Fruit fly (Drosophila melanogaster): Measurements from ENCODE around the gene CG33500.

CG33500 gene

DNA sequence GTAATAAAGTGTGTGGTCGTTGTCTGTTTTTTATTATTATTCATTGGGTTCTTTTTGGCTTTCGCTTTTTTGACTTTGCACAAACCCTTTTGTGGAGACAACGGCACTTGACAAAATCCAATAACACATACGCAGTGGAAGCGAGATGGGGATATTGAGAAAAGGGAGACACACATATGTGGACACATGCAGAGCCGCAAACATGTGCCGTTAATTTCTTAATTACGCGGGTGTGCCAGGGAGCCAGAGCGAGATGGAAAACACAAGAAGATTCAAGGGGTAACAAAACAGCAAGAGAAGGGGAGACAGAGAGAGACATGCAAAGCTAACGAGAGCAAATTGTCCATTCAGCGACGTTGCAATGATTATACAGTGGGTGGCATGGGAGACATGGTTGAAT, 16.0 kb upstream of the CG33500 start (continued):
- TF ChIP-seq CG18599 (GFP tag; optimal IDR thresholded peaks at IDR 0.05) (peak; percentile 1), CG18262 (tag; optimal IDR thresholded peaks at IDR 0.05) (no peak), CG18619 (GFP tag; optimal IDR thresholded peaks at IDR 0.05) (no peak), kni (GFP tag; optimal IDR thresholded peaks at IDR 0.05) (no peak), vvl (GFP tag; IDR thresholded peaks at IDR 0.05) (no peak), fd3F (GFP tag; optimal IDR thresholded peaks at IDR 0.05) (no peak), Dll (GFP tag; IDR thresholded peaks at IDR 0.05; ENCODE audit: partially characterized antibody) (0 out of 4 replicates have a peak, but pooled peaks have one; percentile 18), CG11560 (tag; IDR thresholded peaks at IDR 0.05) (no peak), CG34376 (GFP tag; optimal IDR thresholded peaks at IDR 0.05) (no peak), Six4 (GFP tag; optimal IDR thresholded peaks at IDR 0.05) (no peak), nerfin-2 (GFP tag; IDR thresholded peaks at IDR 0.05; ENCODE audit: partially characterized antibody) (no peak), CG8765 (GFP tag; IDR thresholded peaks at IDR 0.05) (no peak), CG18476 (GFP tag; optimal IDR thresholded peaks at IDR 0.05) (no peak), chif (GFP tag; optimal IDR thresholded peaks at IDR 0.05) (no peak), CG10321 (GFP tag; IDR thresholded peaks at IDR 0.05) (peak; percentile 65; the same call in 1 of the 2 replicates), Med (GFP tag) (peak; percentile 65), CG6175 (GFP tag; IDR thresholded peaks at IDR 0.05) (no peak), H15 (GFP tag; IDR thresholded peaks at IDR 0.05) (no peak), CG18764 (GFP tag; optimal IDR thresholded peaks at IDR 0.05) (no peak), CG9215 (GFP tag; IDR thresholded peaks at IDR 0.05) (no peak), lbe (GFP tag; optimal IDR thresholded peaks at IDR 0.05) (no peak), C15 (GFP tag; IDR thresholded peaks at IDR 0.05) (no peak), z (GFP tag; IDR thresholded peaks at IDR 0.05) (0 out of 3 replicates have a peak, but pooled peaks have one; percentile 49), CG14441 (GFP tag; IDR thresholded peaks at IDR 0.05) (no peak), Dek (tag; optimal IDR thresholded peaks at IDR 0.05) (no peak), Hr51 (GFP tag; optimal IDR thresholded peaks at IDR 0.05) (no peak), CG6689 (GFP tag; IDR thresholded peaks at IDR 0.05) (no peak), CG8089 (GFP tag; optimal IDR thresholded peaks at IDR 0.05) (no peak), sna (GFP tag; IDR thresholded peaks at IDR 0.05; ENCODE audit: partially characterized antibody) (no peak), CG17361 (GFP tag; IDR thresholded peaks at IDR 0.05) (no peak), sisA (GFP tag; IDR thresholded peaks at IDR 0.05) (no peak), dan (GFP tag; IDR thresholded peaks at IDR 0.05) (no peak), cg (GFP tag; optimal IDR thresholded peaks at IDR 0.05) (no peak), CG13123 (GFP tag; optimal IDR thresholded peaks at IDR 0.05) (no peak), exex (tag; optimal IDR thresholded peaks at IDR 0.05) (no peak), CG1647 (GFP tag; optimal IDR thresholded peaks at IDR 0.05) (peak; percentile 38), ci (GFP tag; IDR thresholded peaks at IDR 0.05) (no peak), ara (GFP tag; IDR thresholded peaks at IDR 0.05) (0 out of 2 replicates have a peak, but pooled peaks have one; percentile 24), Hmr (GFP tag; optimal IDR thresholded peaks at IDR 0.05) (no peak), ato (GFP tag; IDR thresholded peaks at IDR 0.05; ENCODE audit: partially characterized antibody) (no peak), HmgD (GFP tag; optimal IDR thresholded peaks at IDR 0.05) (no peak), Taf1 (GFP tag; IDR thresholded peaks at IDR 0.05) (no peak), Nf-YB (GFP tag; optimal IDR thresholded peaks at IDR 0.05) (no peak), CG12155 (GFP tag; optimal IDR thresholded peaks at IDR 0.05) (no peak), Dp (GFP tag; optimal IDR thresholded peaks at IDR 0.05) (no peak), CG4282 (GFP tag; optimal IDR thresholded peaks at IDR 0.05) (no peak), CG31365 (tag; optimal IDR thresholded peaks at IDR 0.05) (no peak), bbx (GFP tag; IDR thresholded peaks at IDR 0.05; ENCODE audit: partially characterized antibody) (no peak), CG6272 (GFP tag; IDR thresholded peaks at IDR 0.05) (no peak), eve (GFP tag; optimal IDR thresholded peaks at IDR 0.05) (no peak), CG17385 (GFP tag; optimal IDR thresholded peaks at IDR 0.05) (no peak), p53 (GFP tag; optimal IDR thresholded peaks at IDR 0.05) (peak; percentile 13)

Measured in whole organism, embryonic.